Fruit fly (Drosophila melanogaster) whole organism, embryonic: ENCODE measurements around the gene nudC.

Source experiments
- Abd-B ChIP-seq: fragments of 200-800 bp; sonication (Bioruptor generic); optimal IDR thresholded peaks from 2 replicates; lab custom pipeline; 2018; ENCODE audit warnings: missing biosample characterization, mild to moderate bottlenecking, missing genetic modification characterization, moderate library complexity
- Adf1 ChIP-seq: fragments of 200-800 bp; sonication (Bioruptor generic); IDR thresholded peaks from 2 replicates; pipeline ENCODE4 v1.3.6; 2022; ENCODE audit warnings: missing biosample characterization, missing genetic modification characterization
- BtbVII ChIP-seq: fragments of 200-800 bp; sonication (Bioruptor generic); optimal IDR thresholded peaks from 3 replicates; lab custom pipeline; 2017; ENCODE audit warnings: missing biosample characterization, mild to moderate bottlenecking, missing genetic modification characterization
- CG10147 ChIP-seq: fragments of 200-800 bp; sonication (Bioruptor generic); optimal IDR thresholded peaks from 2 replicates; lab custom pipeline; 2019; ENCODE audit warnings: missing biosample characterization, mild to moderate bottlenecking, missing genetic modification characterization, moderate library complexity
- CG10979 ChIP-seq: fragments of 200-800 bp; sonication (Bioruptor generic); optimal IDR thresholded peaks from 2 replicates; lab custom pipeline; 2018; ENCODE audit warnings: missing biosample characterization, mild to moderate bottlenecking, missing genetic modification characterization, moderate library complexity
- CG15479 ChIP-seq: fragments of 200-800 bp; sonication (Bioruptor generic); optimal IDR thresholded peaks from 3 replicates; lab custom pipeline; 2019; ENCODE audit warnings: missing biosample characterization, mild to moderate bottlenecking, missing genetic modification characterization, moderate library complexity
- CG15696 ChIP-seq: fragments of 200-800 bp; sonication (Bioruptor generic); optimal IDR thresholded peaks from 2 replicates; lab custom pipeline; 2019; ENCODE audit warnings: missing biosample characterization, mild to moderate bottlenecking, missing genetic modification characterization, moderate library complexity
- CG1647 ChIP-seq: fragments of 200-800 bp; sonication (Bioruptor generic); optimal IDR thresholded peaks from 3 replicates; lab custom pipeline; 2016; ENCODE audit warnings: missing biosample characterization, missing genetic modification characterization
- CG17359 ChIP-seq: fragments of 200-800 bp; sonication (Bioruptor generic); optimal IDR thresholded peaks from 3 replicates; lab custom pipeline; 2018; ENCODE audit warnings: missing biosample characterization, mild to moderate bottlenecking, missing genetic modification characterization, moderate library complexity
- CG17612 ChIP-seq: fragments of 200-800 bp; sonication (Bioruptor generic); IDR thresholded peaks from 2 replicates; pipeline ENCODE4 v1.3.6; 2022; ENCODE audit warnings: missing biosample characterization, missing genetic modification characterization
- CG17829 ChIP-seq: fragments of 200-800 bp; optimal IDR thresholded peaks from 2 replicates; lab custom pipeline; 2019; ENCODE audit warnings: missing biosample characterization, mild to moderate bottlenecking, missing genetic modification characterization, moderate library complexity
- CG17912 ChIP-seq: fragments of 200-800 bp; sonication (Bioruptor generic); optimal IDR thresholded peaks from 2 replicates; lab custom pipeline; 2018; ENCODE audit warnings: missing biosample characterization, mild to moderate bottlenecking, missing genetic modification characterization
- CG2875 ChIP-seq: fragments of 200-800 bp; sonication (Bioruptor generic); optimal IDR thresholded peaks from 2 replicates; lab custom pipeline; 2017; ENCODE audit warnings: missing biosample characterization, mild to moderate bottlenecking, missing genetic modification characterization, missing genetic modification reagents
- CG31365 ChIP-seq: fragments of 200-800 bp; sonication (Bioruptor generic); optimal IDR thresholded peaks from 2 replicates; lab custom pipeline; 2018; ENCODE audit warnings: missing biosample characterization, mild to moderate bottlenecking, missing genetic modification characterization
- CG42726 ChIP-seq: fragments of 200-800 bp; sonication (Bioruptor generic); IDR thresholded peaks from 2 replicates; pipeline ENCODE4 v1.3.6; 2022; ENCODE audit warnings: missing biosample characterization, missing genetic modification characterization; ENCODE audit not compliant: partially characterized antibody
- CG5180 ChIP-seq: fragments of 200-800 bp; sonication (Bioruptor generic); optimal IDR thresholded peaks from 3 replicates; lab custom pipeline; 2017; ENCODE audit warnings: missing biosample characterization, missing genetic modification characterization, mild to moderate bottlenecking, moderate library complexity, missing genetic modification reagents
- CG6254 ChIP-seq: fragments of 200-800 bp; sonication (Bioruptor generic); optimal IDR thresholded peaks from 3 replicates; lab custom pipeline; 2017; ENCODE audit warnings: mild to moderate bottlenecking, missing biosample characterization, missing genetic modification reagents, missing genetic modification characterization
- CG6654 ChIP-seq: fragments of 200-800 bp; sonication (Bioruptor generic); optimal IDR thresholded peaks from 2 replicates; lab custom pipeline; 2017; ENCODE audit warnings: missing biosample characterization, mild to moderate bottlenecking, missing genetic modification characterization
- CG8089 ChIP-seq: fragments of 200-800 bp; sonication (Bioruptor generic); optimal IDR thresholded peaks from 3 replicates; lab custom pipeline; 2016; ENCODE audit warnings: missing biosample characterization, missing genetic modification characterization
- CG8290 ChIP-seq, 3 experiments: fragments of 200-800 bp; sonication (Bioruptor generic); optimal IDR thresholded peaks; 2 replicates each; lab custom pipeline; 2016 to 2019; ENCODE audit warnings: missing biosample characterization in 3 of 3, missing genetic modification characterization in 3 of 3, mild to moderate bottlenecking in 2 of 3, moderate library complexity in 1 of 3
- CG8388 ChIP-seq: fragments of 200-800 bp; sonication (Bioruptor generic); optimal IDR thresholded peaks from 2 replicates; lab custom pipeline; 2019; ENCODE audit warnings: missing biosample characterization, mild to moderate bottlenecking, missing genetic modification characterization, moderate library complexity
- CG8765 ChIP-seq: fragments of 200-800 bp; sonication (Bioruptor generic); IDR thresholded peaks from 2 replicates; pipeline ENCODE4 v1.3.6; 2022; ENCODE audit warnings: missing biosample characterization, missing genetic modification characterization
- Dad ChIP-seq: fragments of 200-800 bp; sonication (Bioruptor generic); optimal IDR thresholded peaks from 3 replicates; lab custom pipeline; 2016; ENCODE audit warnings: missing biosample characterization, missing genetic modification characterization
- Doc2 ChIP-seq: fragments of 200-800 bp; sonication (Bioruptor generic); IDR thresholded peaks from 2 replicates; pipeline ENCODE4 v1.3.6; 2022; ENCODE audit warnings: missing biosample characterization, missing genetic modification characterization
- HLH4C ChIP-seq: fragments of 200-800 bp; sonication (Bioruptor generic); IDR thresholded peaks from 3 replicates; pipeline ENCODE4 v1.3.6; 2022; ENCODE audit warnings: missing biosample characterization, missing genetic modification characterization; ENCODE audit not compliant: partially characterized antibody
- Hey ChIP-seq: fragments of 200-800 bp; sonication (Bioruptor generic); optimal IDR thresholded peaks from 3 replicates; lab custom pipeline; 2018; ENCODE audit warnings: missing biosample characterization, mild to moderate bottlenecking, missing genetic modification characterization
- Hsf ChIP-seq: fragments of 200-800 bp; sonication (Bioruptor generic); optimal IDR thresholded peaks from 3 replicates; lab custom pipeline; 2016; ENCODE audit warnings: missing biosample characterization, missing genetic modification characterization
- NfI ChIP-seq: fragments of 200-800 bp; sonication (Bioruptor generic); optimal IDR thresholded peaks from 3 replicates; lab custom pipeline; 2018; ENCODE audit warnings: missing biosample characterization, mild to moderate bottlenecking, missing genetic modification characterization, moderate library complexity
- Pdp1 ChIP-seq, 2 experiments: fragments of 200-800 bp; sonication (Bioruptor generic); optimal IDR thresholded peaks; 3 replicates each; lab custom pipeline; 2016; ENCODE audit warnings: missing biosample characterization in 2 of 2, missing genetic modification characterization in 2 of 2, mild to moderate bottlenecking in 1 of 2, moderate library complexity in 1 of 2
- ap ChIP-seq: fragments of 200-800 bp; sonication (Bioruptor generic); IDR thresholded peaks from 2 replicates; pipeline ENCODE4 v1.3.6; 2022; ENCODE audit warnings: missing biosample characterization, missing genetic modification characterization
- btn ChIP-seq: fragments of 200-800 bp; sonication (Bioruptor generic); optimal IDR thresholded peaks from 2 replicates; lab custom pipeline; 2016; ENCODE audit warnings: missing biosample characterization, missing genetic modification characterization
- chinmo ChIP-seq: fragments of 200-800 bp; sonication (Bioruptor generic); IDR thresholded peaks from 4 replicates; pipeline ENCODE4 v1.3.6; 2022; ENCODE audit warnings: missing biosample characterization, missing genetic modification characterization; ENCODE audit not compliant: partially characterized antibody
- crol ChIP-seq: fragments of 200-800 bp; sonication (Bioruptor generic); IDR thresholded peaks from 2 replicates; pipeline ENCODE4 v1.3.6; 2022; ENCODE audit warnings: missing biosample characterization, missing genetic modification characterization
- cwo ChIP-seq: fragments of 200-800 bp; sonication (Bioruptor generic); optimal IDR thresholded peaks from 3 replicates; lab custom pipeline; 2017; ENCODE audit warnings: missing biosample characterization, missing genetic modification characterization, mild to moderate bottlenecking, moderate library complexity, missing genetic modification reagents
- ems ChIP-seq: fragments of 200-800 bp; sonication (Bioruptor generic); optimal IDR thresholded peaks from 3 replicates; lab custom pipeline; 2016; ENCODE audit warnings: missing biosample characterization, missing genetic modification characterization
- fd3F ChIP-seq: fragments of 200-800 bp; sonication (Bioruptor generic); optimal IDR thresholded peaks from 2 replicates; lab custom pipeline; 2018; ENCODE audit warnings: missing biosample characterization, mild to moderate bottlenecking, missing genetic modification characterization, moderate library complexity
- gcm ChIP-seq: fragments of 200-800 bp; sonication (Bioruptor generic); optimal IDR thresholded peaks from 2 replicates; lab custom pipeline; 2019; ENCODE audit warnings: missing biosample characterization, mild to moderate bottlenecking, missing genetic modification characterization, moderate library complexity
- grn ChIP-seq: fragments of 200-800 bp; sonication (Bioruptor generic); optimal IDR thresholded peaks from 3 replicates; lab custom pipeline; 2017; ENCODE audit warnings: missing biosample characterization, missing genetic modification characterization
- gsb-n ChIP-seq: fragments of 200-800 bp; sonication (Bioruptor generic); optimal IDR thresholded peaks from 3 replicates; lab custom pipeline; 2018; ENCODE audit warnings: missing biosample characterization, mild to moderate bottlenecking, missing genetic modification characterization
- hb ChIP-seq: fragments of 200-800 bp; sonication (Bioruptor generic); IDR thresholded peaks from 3 replicates; pipeline ENCODE4 v1.3.6; 2022; ENCODE audit warnings: missing biosample characterization, missing genetic modification characterization; ENCODE audit not compliant: partially characterized antibody
- jigr1 ChIP-seq: fragments of 200-800 bp; sonication (Bioruptor generic); IDR thresholded peaks from 3 replicates; pipeline ENCODE4 v1.3.6; 2022; ENCODE audit warnings: missing biosample characterization, missing genetic modification characterization
- kni ChIP-seq: fragments of 200-800 bp; sonication (Bioruptor generic); optimal IDR thresholded peaks from 3 replicates; lab custom pipeline; 2017; ENCODE audit warnings: mild to moderate bottlenecking, missing biosample characterization, missing genetic modification reagents, missing genetic modification characterization
- lbe ChIP-seq: fragments of 200-800 bp; sonication (Bioruptor generic); optimal IDR thresholded peaks from 2 replicates; lab custom pipeline; 2016; ENCODE audit warnings: missing biosample characterization, mild to moderate bottlenecking, missing genetic modification characterization
- nom ChIP-seq: fragments of 200-800 bp; sonication (Bioruptor generic); optimal IDR thresholded peaks from 2 replicates; lab custom pipeline; 2017; ENCODE audit warnings: missing biosample characterization, missing genetic modification characterization, mild to moderate bottlenecking, moderate library complexity, missing genetic modification reagents
- sisA ChIP-seq: fragments of 200-800 bp; sonication (Bioruptor generic); IDR thresholded peaks from 2 replicates; pipeline ENCODE4 v1.3.6; 2022; ENCODE audit warnings: missing biosample characterization, missing genetic modification characterization
- sob ChIP-seq: fragments of 200-800 bp; sonication (Bioruptor generic); IDR thresholded peaks from 2 replicates; pipeline ENCODE4 v1.3.6; 2022; ENCODE audit warnings: missing biosample characterization, missing genetic modification characterization
- sr ChIP-seq: fragments of 200-800 bp; sonication (Bioruptor generic); IDR thresholded peaks from 3 replicates; pipeline ENCODE4 v1.3.6; 2022; ENCODE audit warnings: missing biosample characterization, missing genetic modification characterization
- ssp ChIP-seq: fragments of 200-800 bp; sonication (Bioruptor generic); IDR thresholded peaks from 2 replicates; pipeline ENCODE4 v1.3.6; 2022; ENCODE audit warnings: missing biosample characterization, missing genetic modification characterization
- vfl ChIP-seq: fragments of 200-800 bp; sonication (Bioruptor generic); optimal IDR thresholded peaks from 2 replicates; lab custom pipeline; 2016; ENCODE audit warnings: missing biosample characterization, missing genetic modification characterization
- zf30C ChIP-seq: fragments of 200-800 bp; sonication (Bioruptor generic); optimal IDR thresholded peaks from 3 replicates; lab custom pipeline; 2018; ENCODE audit warnings: missing biosample characterization, mild to moderate bottlenecking, missing genetic modification characterization

The nudC gene

dm6 chr3L:16811908-16812307, 7.1 kb downstream of the nudC start:
- TF ChIP-seq CG17912 (GFP tag; lab: Kevin White, UChicago), result no peak
- TF ChIP-seq CG5180 (GFP tag; lab: Kevin White, UChicago), result no peak
- TF ChIP-seq BtbVII (GFP tag; lab: Kevin White, UChicago), result no peak
- peak; percentile 85 for TF ChIP-seq Adf1 (GFP tag; lab: Robert Waterston, UW)
- TF ChIP-seq CG8765 (GFP tag; lab: Robert Waterston, UW), result no peak
- TF ChIP-seq gsb-n (tag; lab: Kevin White, UChicago), result no peak
- no peak for TF ChIP-seq cwo
- no peak for TF ChIP-seq CG15479 (GFP tag; lab: Kevin White, UChicago)
- no peak for TF ChIP-seq CG17359 (tag; lab: Kevin White, UChicago)
- TF ChIP-seq sr (GFP tag; lab: Robert Waterston, UW), result no peak
- no peak for TF ChIP-seq btn (GFP tag; lab: Kevin White, UChicago)
- TF ChIP-seq crol, result no peak
- no peak for TF ChIP-seq CG31365 (tag; lab: Kevin White, UChicago)
- TF ChIP-seq CG10147 (GFP tag; lab: Kevin White, UChicago), result no peak
- TF ChIP-seq CG8290 (GFP tag; optimal IDR thresholded peaks at IDR 0.05; lab: Kevin White, UChicago), result no peak
- peak in 1 of 2 experiments; percentile 6 for TF ChIP-seq CG8290 (tag; optimal IDR thresholded peaks at IDR 0.05; lab: Kevin White, UChicago)
- TF ChIP-seq vfl (GFP tag; lab: Kevin White, UChicago), result no peak
- no peak for TF ChIP-seq CG1647
- TF ChIP-seq jigr1 (GFP tag; lab: Robert Waterston, UW), result no peak
- TF ChIP-seq CG15696 (tag; lab: Kevin White, UChicago), result no peak
- no peak for TF ChIP-seq sisA (GFP tag; lab: Robert Waterston, UW)
- TF ChIP-seq CG8089 (GFP tag; lab: Kevin White, UChicago), result no peak
- no peak for TF ChIP-seq NfI (GFP tag; lab: Kevin White, UChicago)
- no peak for TF ChIP-seq kni
- TF ChIP-seq chinmo (GFP tag; lab: Robert Waterston, UW), result 0 out of 4 replicates have a peak, but pooled peaks have one; percentile 44
- peak; percentile 17 for TF ChIP-seq nom (GFP tag; lab: Kevin White, UChicago)
- TF ChIP-seq Dad (GFP tag; lab: Kevin White, UChicago), result no peak
- no peak for TF ChIP-seq ssp (GFP tag; lab: Robert Waterston, UW)
- no peak for TF ChIP-seq fd3F (GFP tag; lab: Kevin White, UChicago)
- no peak for TF ChIP-seq ems (GFP tag; lab: Kevin White, UChicago)
- TF ChIP-seq Hey, result no peak
- TF ChIP-seq zf30C (GFP tag; lab: Kevin White, UChicago), result no peak
- no peak for TF ChIP-seq CG17612 (GFP tag; lab: Robert Waterston, UW)
- no peak for TF ChIP-seq Doc2 (GFP tag; lab: Robert Waterston, UW)
- no peak for TF ChIP-seq HLH4C (GFP tag; lab: Robert Waterston, UW)
- TF ChIP-seq CG8388 (GFP tag; lab: Kevin White, UChicago), result no peak
- TF ChIP-seq sob (GFP tag; lab: Robert Waterston, UW), result 0 out of 2 replicates have a peak, but pooled peaks have one; percentile 27
- TF ChIP-seq CG42726 (GFP tag; lab: Robert Waterston, UW), result no peak
- no peak for TF ChIP-seq CG6654
- TF ChIP-seq lbe (GFP tag; lab: Kevin White, UChicago), result no peak
- TF ChIP-seq CG17829, result no peak
- TF ChIP-seq hb (GFP tag; lab: Robert Waterston, UW), result no peak
- TF ChIP-seq CG2875 (GFP tag; lab: Kevin White, UChicago), result no peak
- no peak for TF ChIP-seq CG10979 (tag; lab: Kevin White, UChicago)
- TF ChIP-seq Pdp1 (GFP tag; optimal IDR thresholded peaks at IDR 0.05; lab: Kevin White, UChicago), result no peak
- TF ChIP-seq gcm (GFP tag; lab: Kevin White, UChicago), result no peak
- TF ChIP-seq Hsf, result no peak
- no peak for TF ChIP-seq grn (GFP tag; lab: Kevin White, UChicago)
- TF ChIP-seq ap (GFP tag; lab: Robert Waterston, UW), result no peak
- no peak for TF ChIP-seq CG6254 (GFP tag; lab: Kevin White, UChicago)
- TF ChIP-seq Abd-B (GFP tag; lab: Kevin White, UChicago), result no peak
